Fruit fly (Drosophila melanogaster) whole organism, pupa: ENCODE results near the gene Taf11.

Source experiments
- CG10348 ChIP-seq: fragments of 200-800 bp; sonication (Bioruptor generic); IDR thresholded peaks from 2 replicates; pipeline ENCODE4 v1.3.6; 2022; ENCODE audit warnings: missing biosample characterization, missing genetic modification characterization
- CG12605 ChIP-seq: fragments of 200-800 bp; sonication (Bioruptor generic); IDR thresholded peaks from 2 replicates; pipeline ENCODE4 v1.3.6; 2022; ENCODE audit warnings: missing biosample characterization, missing genetic modification characterization
- CG13204 ChIP-seq: fragments of 200-800 bp; sonication (Bioruptor generic); optimal IDR thresholded peaks from 2 replicates; lab custom pipeline; 2018; ENCODE audit warnings: missing biosample characterization, mild to moderate bottlenecking, missing genetic modification characterization, moderate library complexity
- CG14655 ChIP-seq: fragments of 200-800 bp; sonication (Bioruptor generic); optimal IDR thresholded peaks from 3 replicates; lab custom pipeline; 2017; ENCODE audit warnings: mild to moderate bottlenecking, missing biosample characterization, missing genetic modification reagents, missing genetic modification characterization
- CG15710 ChIP-seq: fragments of 200-800 bp; sonication (Bioruptor generic); optimal IDR thresholded peaks from 2 replicates; lab custom pipeline; 2018; ENCODE audit warnings: missing biosample characterization, mild to moderate bottlenecking, missing genetic modification characterization, moderate library complexity
- CG17806 ChIP-seq: fragments of 200-800 bp; sonication (Bioruptor generic); optimal IDR thresholded peaks from 2 replicates; lab custom pipeline; 2018; ENCODE audit warnings: missing biosample characterization, mild to moderate bottlenecking, missing genetic modification characterization, moderate library complexity
- CG32121 ChIP-seq: fragments of 200-800 bp; sonication (Bioruptor generic); IDR thresholded peaks from 2 replicates; pipeline ENCODE4 v1.3.6; 2022; ENCODE audit warnings: missing biosample characterization, missing genetic modification characterization
- CG34367 ChIP-seq: fragments of 200-800 bp; sonication (Bioruptor generic); optimal IDR thresholded peaks from 2 replicates; lab custom pipeline; 2018; ENCODE audit warnings: missing biosample characterization, mild to moderate bottlenecking, missing genetic modification characterization
- CG4496 ChIP-seq: fragments of 200-800 bp; sonication (Bioruptor generic); IDR thresholded peaks from 3 replicates; pipeline ENCODE4 v1.3.6; 2022; ENCODE audit warnings: missing biosample characterization, missing genetic modification characterization
- CG8159 ChIP-seq: fragments of 200-800 bp; sonication (Bioruptor generic); optimal IDR thresholded peaks from 3 replicates; lab custom pipeline; 2018; ENCODE audit warnings: missing biosample characterization, mild to moderate bottlenecking, missing genetic modification characterization, moderate library complexity
- CG8301 ChIP-seq: fragments of 200-800 bp; sonication (Bioruptor generic); optimal IDR thresholded peaks from 2 replicates; lab custom pipeline; 2018; ENCODE audit warnings: missing biosample characterization, mild to moderate bottlenecking, missing genetic modification characterization
- CG9948 ChIP-seq: fragments of 200-800 bp; sonication (Bioruptor generic); optimal IDR thresholded peaks from 2 replicates; lab custom pipeline; 2018; ENCODE audit warnings: missing biosample characterization, mild to moderate bottlenecking, missing genetic modification characterization, moderate library complexity
- D1 ChIP-seq: fragments of 200-800 bp; sonication (Bioruptor generic); optimal IDR thresholded peaks from 2 replicates; lab custom pipeline; 2018; ENCODE audit warnings: missing biosample characterization, mild to moderate bottlenecking, missing genetic modification characterization, moderate library complexity
- EcR ChIP-seq: fragments of 200-800 bp; sonication (Bioruptor generic); optimal IDR thresholded peaks from 3 replicates; lab custom pipeline; 2019; ENCODE audit warnings: missing biosample characterization, missing genetic modification characterization, mild to moderate bottlenecking, moderate library complexity, missing genetic modification reagents
- Ets98B ChIP-seq: fragments of 200-800 bp; sonication (Bioruptor generic); IDR thresholded peaks from 2 replicates; pipeline ENCODE4 v1.3.6; 2022; ENCODE audit warnings: missing biosample characterization, missing genetic modification characterization
- Pif1A ChIP-seq: fragments of 200-800 bp; sonication (Bioruptor generic); optimal IDR thresholded peaks from 3 replicates; lab custom pipeline; 2016; ENCODE audit warnings: missing biosample characterization, missing genetic modification characterization
- Pif1B ChIP-seq: fragments of 200-800 bp; sonication (Bioruptor generic); optimal IDR thresholded peaks from 3 replicates; lab custom pipeline; 2016; ENCODE audit warnings: missing biosample characterization, missing genetic modification characterization
- Snoo ChIP-seq: fragments of 200-800 bp; sonication (Bioruptor generic); optimal IDR thresholded peaks from 3 replicates; lab custom pipeline; 2017; ENCODE audit warnings: missing biosample characterization, mild to moderate bottlenecking, missing genetic modification characterization, inconsistent platforms
- fd96Ca ChIP-seq: fragments of 200-800 bp; sonication (Bioruptor generic); IDR thresholded peaks from 3 replicates; pipeline ENCODE4 v1.3.6; 2022; ENCODE audit warnings: missing biosample characterization, missing genetic modification characterization
- gl ChIP-seq: fragments of 200-800 bp; sonication (Bioruptor generic); optimal IDR thresholded peaks from 2 replicates; lab custom pipeline; 2018; ENCODE audit warnings: missing biosample characterization, mild to moderate bottlenecking, missing genetic modification characterization
- rn ChIP-seq: fragments of 200-800 bp; sonication (Bioruptor generic); IDR thresholded peaks from 2 replicates; pipeline ENCODE4 v1.3.6; 2022; ENCODE audit warnings: missing biosample characterization, missing genetic modification characterization

Taf11 gene

dm6 chr2L:9753357-9753756 lies 9.7 kb downstream of the Taf11 start:
- no peak for TF ChIP-seq CG12605 (GFP tag; lab: Robert Waterston, UW)
- TF ChIP-seq CG9948: no peak
- TF ChIP-seq CG14655 (GFP tag; lab: Kevin White, UChicago): no peak
- no peak for TF ChIP-seq EcR
- TF ChIP-seq fd96Ca (GFP tag; lab: Robert Waterston, UW): no peak
- TF ChIP-seq CG15710 (tag; lab: Kevin White, UChicago): no peak
- no peak for TF ChIP-seq gl (tag; lab: Kevin White, UChicago)
- TF ChIP-seq Pif1B (GFP tag; lab: Kevin White, UChicago): no peak
- no peak for TF ChIP-seq Pif1A (GFP tag; lab: Kevin White, UChicago)

- TF ChIP-seq EcR (no peak), CG4496 (GFP tag; lab: Robert Waterston, UW) (peak; percentile 22; the same call in 1 of the 3 replicates)
Observed at dm6 chr2L:9749745-9750144, 13.3 kb downstream of the Taf11 start, which contains the start of gene Cyp4e3. TSS of gene Cyp4e3 (minus strand) at chr2L:9750071.

dm6 chr2L:9746236-9747225 lies 16.5 kb downstream of the Taf11 start, which contains the start of gene Nckx30C:
TSS of gene Nckx30C (minus strand) at chr2L:9746495.
- TF ChIP-seq CG4496 (GFP tag; lab: Robert Waterston, UW) (no peak), fd96Ca (GFP tag; lab: Robert Waterston, UW) (no peak), Pif1A (GFP tag; lab: Kevin White, UChicago) (no peak), CG8301 (tag; lab: Kevin White, UChicago) (no peak)

- peak; percentile 43 for TF ChIP-seq CG14655 (GFP tag; lab: Kevin White, UChicago)
- TF ChIP-seq fd96Ca (GFP tag; lab: Robert Waterston, UW): 0 out of 3 replicates have a peak, but pooled peaks have one; percentile 23
- no peak for TF ChIP-seq CG9948
- TF ChIP-seq CG8301 (tag; lab: Kevin White, UChicago): peak; percentile 12
Observed at dm6 chr2L:9744634-9745033, 18.4 kb downstream of the Taf11 start.

- TF ChIP-seq CG34367 (tag; lab: Kevin White, UChicago): no peak
- TF ChIP-seq CG15710 (tag; lab: Kevin White, UChicago): no peak
- TF ChIP-seq EcR: no peak
- TF ChIP-seq CG12605 (GFP tag; lab: Robert Waterston, UW): no peak
Observed at dm6 chr2L:9743823-9744222, 19.2 kb downstream of the Taf11 start.

dm6 chr2L:9739685-9740084 lies 23.4 kb downstream of the Taf11 start:
- no peak for TF ChIP-seq CG10348 (GFP tag; lab: Robert Waterston, UW)
- TF ChIP-seq EcR: no peak
- TF ChIP-seq gl (tag; lab: Kevin White, UChicago): no peak
- TF ChIP-seq rn (GFP tag; lab: Robert Waterston, UW): no peak
- TF ChIP-seq CG32121 (GFP tag; lab: Robert Waterston, UW): no peak
- TF ChIP-seq CG12605 (GFP tag; lab: Robert Waterston, UW): no peak
- TF ChIP-seq CG9948: no peak
- no peak for TF ChIP-seq CG8159 (tag; lab: Kevin White, UChicago)
- no peak for TF ChIP-seq CG4496 (GFP tag; lab: Robert Waterston, UW)
- no peak for TF ChIP-seq CG13204 (GFP tag; lab: Kevin White, UChicago)
- no peak for TF ChIP-seq CG15710 (tag; lab: Kevin White, UChicago)
- no peak for TF ChIP-seq CG14655 (GFP tag; lab: Kevin White, UChicago)
- no peak for TF ChIP-seq Ets98B (GFP tag; lab: Robert Waterston, UW)

- TF ChIP-seq CG17806 (peak; percentile 47), CG4496 (GFP tag; lab: Robert Waterston, UW) (peak; percentile 44; the same call in 1 of the 3 replicates), Pif1A (GFP tag; lab: Kevin White, UChicago) (no peak), CG8159 (tag; lab: Kevin White, UChicago) (peak; percentile 61), Snoo (tag; lab: Kevin White, UChicago) (no peak), CG9948 (peak; percentile 37), CG8301 (tag; lab: Kevin White, UChicago) (peak; percentile 49), Pif1B (GFP tag; lab: Kevin White, UChicago) (no peak), CG14655 (GFP tag; lab: Kevin White, UChicago) (peak; percentile 59), Ets98B (GFP tag; lab: Robert Waterston, UW) (no peak), CG34367 (tag; lab: Kevin White, UChicago) (no peak), EcR (no peak), gl (tag; lab: Kevin White, UChicago) (no peak), CG10348 (GFP tag; lab: Robert Waterston, UW) (no peak), fd96Ca (GFP tag; lab: Robert Waterston, UW) (peak; percentile 59; the same call in 2 of the 3 replicates), CG32121 (GFP tag; lab: Robert Waterston, UW) (peak; percentile 17; the same call in 1 of the 2 replicates), CG12605 (GFP tag; lab: Robert Waterston, UW) (no peak), CG15710 (tag; lab: Kevin White, UChicago) (peak; percentile 42), CG13204 (GFP tag; lab: Kevin White, UChicago) (no peak), D1 (tag; lab: Kevin White, UChicago) (no peak), rn (GFP tag; lab: Robert Waterston, UW) (no peak; the same call in 1 of the 2 replicates)
- TF ChIP-seq, all 21 proteins: peak for 9
Observed at dm6 chr2L:9737803-9738202, 25.3 kb downstream of the Taf11 start.
